Fruit fly (Drosophila melanogaster): ENCODE results near the gene SF2.

DNA sequence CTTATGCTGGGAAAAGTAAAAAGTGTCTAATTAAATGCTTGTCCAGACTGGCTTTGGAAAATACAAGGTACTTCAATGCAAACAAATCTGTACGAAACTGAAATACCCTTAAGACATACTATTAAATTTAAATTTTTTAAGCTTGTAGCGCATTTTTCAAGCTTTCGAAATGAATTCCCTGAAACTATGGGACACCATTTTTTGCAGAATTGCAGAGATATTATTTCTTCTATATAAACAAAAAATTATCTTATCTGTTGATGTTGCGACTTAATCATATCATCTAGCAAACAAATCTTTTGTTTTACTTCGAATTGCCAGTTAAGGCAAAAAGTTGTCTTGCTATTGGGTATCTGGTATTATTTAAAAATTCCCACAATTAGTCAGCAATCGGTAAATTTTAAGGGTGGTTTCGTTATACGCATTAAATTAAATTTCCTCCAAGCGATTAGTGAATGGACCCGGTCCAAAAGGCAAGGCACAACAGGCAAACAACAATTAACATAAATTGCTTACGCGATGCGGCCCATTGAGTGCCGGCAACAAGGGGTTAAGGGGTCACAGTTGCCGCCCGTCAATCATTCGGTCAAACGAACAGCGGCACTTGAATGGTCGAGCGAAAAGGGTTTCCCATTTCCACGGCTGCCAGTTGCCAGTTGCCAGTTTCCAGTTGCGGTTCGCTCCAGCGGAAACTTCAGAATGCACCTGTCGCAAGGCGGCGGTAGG lies 5.3 kb downstream of the SF2 start:
- no peak for TF ChIP-seq psq (optimal IDR thresholded peaks at IDR 0.05)
- no peak for TF ChIP-seq insv (optimal IDR thresholded peaks at IDR 0.05)
- TF ChIP-seq Sin3A (optimal IDR thresholded peaks at IDR 0.05): no peak

Data from Kc167 (cell line).